Fruit fly (Drosophila melanogaster) whole organism, adult: ENCODE data around the gene Lip1.

Experiments used
- CG11617 ChIP-seq: fragments of 200-800 bp; sonication (Bioruptor generic); optimal IDR thresholded peaks from 2 replicates; lab custom pipeline; 2017; ENCODE audit warnings: mild to moderate bottlenecking, missing biosample characterization, missing genetic modification reagents, missing genetic modification characterization
- CG1620 ChIP-seq: fragments of 200-800 bp; sonication (Bioruptor generic); optimal IDR thresholded peaks from 2 replicates; lab custom pipeline; 2016; ENCODE audit warnings: missing biosample characterization, missing genetic modification characterization
- CG5204 ChIP-seq: fragments of 200-800 bp; sonication (Bioruptor generic); optimal IDR thresholded peaks from 2 replicates; lab custom pipeline; 2016; ENCODE audit warnings: missing biosample characterization, missing genetic modification characterization
- Hr96 ChIP-seq: fragments of 200-800 bp; sonication (Bioruptor generic); optimal IDR thresholded peaks from 2 replicates; lab custom pipeline; 2016; ENCODE audit warnings: missing biosample characterization, missing genetic modification characterization

dm6 chr2L:10703281-10703680 is 1.9 kb upstream of the Lip1 start, which contains the start of gene CG6415:
- TF ChIP-seq CG1620 (GFP tag; lab: Kevin White, UChicago) = peak; percentile 7
- peak; percentile 75 for TF ChIP-seq Hr96 (GFP tag; lab: Kevin White, UChicago)
- TF ChIP-seq CG11617 (GFP tag; lab: Kevin White, UChicago) = peak; percentile 70
- peak; percentile 83 for TF ChIP-seq CG5204 (GFP tag; lab: Kevin White, UChicago)
